Fruit fly (Drosophila melanogaster) whole organism, embryonic: ENCODE results near the gene tyf.
A peak's percentile ranks its signal among the peaks of the same experiment; 100 is the strongest.

Source experiments
- CG17568 ChIP-seq: fragments of 200-800 bp; sonication (Bioruptor generic); optimal IDR thresholded peaks from 2 replicates; lab custom pipeline; 2018; ENCODE audit warnings: missing biosample characterization, mild to moderate bottlenecking, missing genetic modification characterization, moderate library complexity
- CG4360 ChIP-seq: fragments of 200-800 bp; sonication (Bioruptor generic); IDR thresholded peaks from 2 replicates; pipeline ENCODE4 v1.3.6; 2022; ENCODE audit warnings: missing biosample characterization, missing genetic modification characterization
- Dref ChIP-seq: fragments of 200-800 bp; sonication (Bioruptor generic); IDR thresholded peaks from 2 replicates; pipeline ENCODE4 v1.3.6; 2022; ENCODE audit warnings: missing biosample characterization, missing genetic modification characterization
- MTF-1 ChIP-seq: fragments of 200-800 bp; sonication (Bioruptor generic); optimal IDR thresholded peaks from 2 replicates; lab custom pipeline; 2018; ENCODE audit warnings: missing biosample characterization, mild to moderate bottlenecking, missing genetic modification characterization, borderline replicate concordance
- nmo ChIP-seq: fragments of 200-800 bp; sonication (Bioruptor generic); optimal IDR thresholded peaks from 2 replicates; lab custom pipeline; 2018; ENCODE audit warnings: missing biosample characterization, mild to moderate bottlenecking, missing genetic modification characterization, moderate library complexity
- sc ChIP-seq, 3 experiments: fragments of >200 bp in 2 of 3; fragments of 200-800 bp in 1 of 3; sonication (Bioruptor generic) in 1 of 3; optimal IDR thresholded peaks; 2 replicates in 2 of 3; 3 replicates in 1 of 3; lab custom pipeline; 2017; ENCODE audit warnings: mild to moderate bottlenecking in 1 of 3, missing biosample characterization in 1 of 3, missing genetic modification characterization in 1 of 3, missing genetic modification reagents in 1 of 3

DNA sequence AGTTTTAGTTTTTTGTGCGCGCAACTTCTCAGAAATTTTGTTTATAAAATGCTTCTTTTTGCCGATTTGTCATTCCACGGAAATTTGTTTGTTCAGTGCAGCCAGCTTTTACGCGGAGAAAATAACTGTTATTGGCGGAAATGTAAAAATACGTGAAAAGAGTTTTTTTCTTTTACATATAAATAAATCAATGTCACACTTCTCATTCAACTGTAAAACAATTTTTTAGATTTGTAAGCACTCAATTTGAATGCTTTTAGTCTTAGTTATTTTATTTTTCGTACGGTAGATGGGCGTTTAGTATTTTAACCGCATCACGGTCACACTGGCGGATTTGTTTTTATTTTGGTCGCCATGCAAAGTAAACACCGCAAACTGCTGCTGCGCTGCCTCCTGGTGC, 12.7 kb upstream of the tyf start, which contains the start of the genes Xpac and brn:
- TF ChIP-seq sc (optimal IDR thresholded peaks at IDR 0.05; lab: Kevin White, UChicago), result no peak
- TF ChIP-seq sc (GFP tag; optimal IDR thresholded peaks at IDR 0.05; lab: Kevin White, UChicago), result no peak
- TF ChIP-seq Dref (GFP tag; lab: Robert Waterston, UW), result no peak
- no peak for TF ChIP-seq CG17568 (GFP tag; lab: Kevin White, UChicago)
- TF ChIP-seq nmo (GFP tag; lab: Kevin White, UChicago), result peak; percentile 32
- no peak for TF ChIP-seq MTF-1 (GFP tag; lab: Kevin White, UChicago)
- no peak for TF ChIP-seq CG4360
